Fruit fly (Drosophila melanogaster): ENCODE data around the gene LanA.

dm6 chr3L:6184884-6185438 lies 32.9 kb downstream of the LanA start, which contains the start of the genes D19B and CG43293:
- peak; percentile 54 for TF ChIP-seq pad (GFP tag; optimal IDR thresholded peaks at IDR 0.05)
- peak; percentile 60 for TF ChIP-seq toe (GFP tag; optimal IDR thresholded peaks at IDR 0.05)
- no peak for TF ChIP-seq cnc (optimal IDR thresholded peaks at IDR 0.05)
- peak; percentile 65 for TF ChIP-seq Hr96 (GFP tag; optimal IDR thresholded peaks at IDR 0.05)
- peak; percentile 66 for TF ChIP-seq Clk (GFP tag; optimal IDR thresholded peaks at IDR 0.05)
- peak; percentile 76 for TF ChIP-seq CG12768 (GFP tag; optimal IDR thresholded peaks at IDR 0.05)
- TF ChIP-seq cic (GFP tag; optimal IDR thresholded peaks at IDR 0.05): peak; percentile 98
- peak; percentile 82 for TF ChIP-seq CG11617 (GFP tag; optimal IDR thresholded peaks at IDR 0.05)
- no peak for TF ChIP-seq kay (GFP tag; ENCODE audit: borderline replicate concordance)
- peak; percentile 74 for TF ChIP-seq CG7101 (tag; optimal IDR thresholded peaks at IDR 0.05)
- TF ChIP-seq CG7045 (GFP tag; optimal IDR thresholded peaks at IDR 0.05): peak; percentile 78
- TF ChIP-seq Mnt (GFP tag; optimal IDR thresholded peaks at IDR 0.05): peak; percentile 100
- peak; percentile 74 for TF ChIP-seq CG14711 (tag; optimal IDR thresholded peaks at IDR 0.05)
- peak; percentile 78 for TF ChIP-seq tj (GFP tag; optimal IDR thresholded peaks at IDR 0.05)
